Worm (Caenorhabditis elegans): ENCODE data around the gene VB0395L.1.

The VB0395L.1 gene

ce11 chrX:15992806-15993205 is 24.0 kb downstream of the VB0395L.1 start:
- TF ChIP-seq ref-1 (GFP tag; conservative IDR thresholded peaks at IDR 0.05): no peak
- TF ChIP-seq cog-1 (tag; optimal IDR thresholded peaks at IDR 0.05): no peak
- no peak for TF ChIP-seq tab-1 (GFP tag; IDR thresholded peaks at IDR 0.05)
- TF ChIP-seq T22C8.4 (GFP tag; IDR thresholded peaks at IDR 0.05): no peak
- no peak for TF ChIP-seq klf-2 (GFP tag; conservative IDR thresholded peaks at IDR 0.05)

DNA sequence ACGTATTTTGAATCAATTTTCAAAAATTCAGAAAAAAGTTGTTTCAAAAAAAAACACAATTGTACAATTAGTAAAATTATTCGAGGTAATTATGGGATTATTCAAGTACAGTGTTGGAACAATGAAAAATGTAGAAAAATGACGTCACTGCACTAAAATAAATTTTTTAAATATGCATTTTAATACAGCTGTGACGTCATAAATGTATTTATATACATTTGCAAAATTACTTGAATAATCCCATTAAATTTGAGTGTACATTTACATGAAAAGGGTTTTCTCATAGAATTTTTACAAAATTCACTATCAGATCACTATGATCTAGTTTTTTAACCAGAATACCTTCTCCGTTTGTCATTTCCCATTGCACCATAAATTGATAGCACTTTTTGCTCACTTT is 28.2 kb downstream of the VB0395L.1 start:
- TF ChIP-seq tab-1 (GFP tag; IDR thresholded peaks at IDR 0.05): no peak

DNA sequence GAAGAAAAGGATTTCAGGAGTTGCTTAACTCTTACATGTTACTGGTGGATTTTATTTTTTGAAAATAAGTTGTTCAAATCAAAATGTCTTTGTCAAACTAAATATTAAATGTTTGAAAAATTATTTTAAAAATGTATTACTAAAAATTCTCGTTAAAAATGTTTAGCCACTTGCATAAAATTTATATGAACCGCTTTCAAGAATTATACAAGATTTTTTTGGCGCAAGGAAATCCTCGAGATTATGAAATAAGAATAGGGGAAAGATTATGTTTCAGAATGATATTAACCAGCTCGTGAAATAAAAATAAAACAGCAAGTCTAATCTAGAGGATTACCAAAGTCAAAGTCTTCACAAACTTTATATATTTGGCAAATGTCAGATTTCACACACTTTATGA is 33.5 kb downstream of the VB0395L.1 start:
- TF ChIP-seq med-1 (GFP tag; optimal IDR thresholded peaks at IDR 0.05; ENCODE audit: insufficient read depth) (no peak), cog-1 (tag; optimal IDR thresholded peaks at IDR 0.05) (no peak)

- TF ChIP-seq ref-1 (GFP tag; conservative IDR thresholded peaks at IDR 0.05) (no peak), tab-1 (GFP tag; IDR thresholded peaks at IDR 0.05) (no peak), cog-1 (tag; optimal IDR thresholded peaks at IDR 0.05) (no peak), med-1 (GFP tag; optimal IDR thresholded peaks at IDR 0.05; ENCODE audit: insufficient read depth) (no peak), flt-1 (GFP tag; IDR thresholded peaks at IDR 0.05) (no peak), ztf-29 (GFP tag; IDR thresholded peaks at IDR 0.05) (no peak), klf-2 (GFP tag; conservative IDR thresholded peaks at IDR 0.05) (no peak), ztf-23 (GFP tag; IDR thresholded peaks at IDR 0.05) (no peak)
Observed at ce11 chrX:15982630-15983029, 34.2 kb downstream of the VB0395L.1 start, which contains the start of gene C09G1.2. Gene C09G1.2, minus strand, starts transcription at chrX:15982730.
